Fruit fly (Drosophila melanogaster): ENCODE data around the gene tx.
A peak's percentile ranks its signal among the peaks of the same experiment; 100 is the strongest.

The tx gene

dm6 chr3R:26443343-26443742 lies 2.8 kb downstream of the tx start (continued):
- TF ChIP-seq Atf3 (GFP tag; optimal IDR thresholded peaks at IDR 0.05) (no peak), grn (GFP tag; optimal IDR thresholded peaks at IDR 0.05) (no peak), Bgb (GFP tag; IDR thresholded peaks at IDR 0.05; ENCODE audit: partially characterized antibody) (no peak), CG32772 (GFP tag; IDR thresholded peaks at IDR 0.05) (no peak), salm (tag; optimal IDR thresholded peaks at IDR 0.05) (no peak), CG34224 (GFP tag; IDR thresholded peaks at IDR 0.05; ENCODE audit: partially characterized antibody) (no peak), CG13123 (GFP tag; optimal IDR thresholded peaks at IDR 0.05) (no peak), CG1832 (GFP tag; optimal IDR thresholded peaks at IDR 0.05) (no peak), C15 (GFP tag; IDR thresholded peaks at IDR 0.05) (no peak), amos (GFP tag; IDR thresholded peaks at IDR 0.05; ENCODE audit: partially characterized antibody) (no peak), CG18619 (GFP tag; optimal IDR thresholded peaks at IDR 0.05) (no peak), CG13894 (tag; optimal IDR thresholded peaks at IDR 0.05) (no peak), gcm2 (GFP tag; optimal IDR thresholded peaks at IDR 0.05) (no peak), Med (GFP tag) (peak; percentile 9), Deaf1 (tag; optimal IDR thresholded peaks at IDR 0.05) (no peak), CG33213 (GFP tag; optimal IDR thresholded peaks at IDR 0.05) (no peak), oc (tag; optimal IDR thresholded peaks at IDR 0.05) (no peak), CG6254 (GFP tag; optimal IDR thresholded peaks at IDR 0.05) (no peak), Hmx (GFP tag; optimal IDR thresholded peaks at IDR 0.05) (no peak), phol (tag; optimal IDR thresholded peaks at IDR 0.05) (peak; percentile 4), HLH54F (GFP tag; optimal IDR thresholded peaks at IDR 0.05) (no peak), Opbp (GFP tag; IDR thresholded peaks at IDR 0.05; ENCODE audit: partially characterized antibody) (no peak), H15 (GFP tag; IDR thresholded peaks at IDR 0.05) (no peak), grau (tag; optimal IDR thresholded peaks at IDR 0.05) (peak; percentile 2), Eip74EF (GFP tag; optimal IDR thresholded peaks at IDR 0.05) (no peak), Spps (tag; optimal IDR thresholded peaks at IDR 0.05) (no peak), Adf1 (GFP tag; IDR thresholded peaks at IDR 0.05) (no peak), ato (GFP tag; IDR thresholded peaks at IDR 0.05; ENCODE audit: partially characterized antibody) (no peak), mam (GFP tag; optimal IDR thresholded peaks at IDR 0.05) (no peak), CG6654 (GFP tag; optimal IDR thresholded peaks at IDR 0.05) (no peak), odd (GFP tag; optimal IDR thresholded peaks at IDR 0.05) (no peak), CG2678 (tag; optimal IDR thresholded peaks at IDR 0.05) (peak; percentile 44), CG7556 (GFP tag; optimal IDR thresholded peaks at IDR 0.05) (no peak), Elba2 (GFP tag; optimal IDR thresholded peaks at IDR 0.05) (no peak), MBD-R2 (GFP tag; IDR thresholded peaks at IDR 0.05) (no peak), Xbp1 (GFP tag; optimal IDR thresholded peaks at IDR 0.05) (no peak), CG15514 (GFP tag; optimal IDR thresholded peaks at IDR 0.05) (no peak), CG9609 (GFP tag; optimal IDR thresholded peaks at IDR 0.05) (no peak), Blimp-1 (GFP tag; optimal IDR thresholded peaks at IDR 0.05) (peak; percentile 6), sqz (GFP tag; optimal IDR thresholded peaks at IDR 0.05) (no peak), Six4 (GFP tag; optimal IDR thresholded peaks at IDR 0.05) (no peak), CG14710 (tag; optimal IDR thresholded peaks at IDR 0.05) (peak; percentile 3), CG10543 (GFP tag; optimal IDR thresholded peaks at IDR 0.05) (no peak), unpg (GFP tag; optimal IDR thresholded peaks at IDR 0.05) (peak; percentile 8), Mes4 (GFP tag; optimal IDR thresholded peaks at IDR 0.05) (no peak), Ssrp (tag; optimal IDR thresholded peaks at IDR 0.05) (no peak), row (GFP tag; IDR thresholded peaks at IDR 0.05) (peak; percentile 79)
